Fruit fly (Drosophila melanogaster) ovary, adult (tissue): ENCODE data around the gene CG14712.

Source experiments
- CG17801 ChIP-seq: fragments of 200-800 bp; optimal IDR thresholded peaks from 2 replicates; lab custom pipeline; 2019; ENCODE audit warnings: missing biosample characterization, mild to moderate bottlenecking, missing genetic modification characterization, moderate library complexity; ENCODE audit not compliant: partially characterized antibody

Gene CG14712

DNA sequence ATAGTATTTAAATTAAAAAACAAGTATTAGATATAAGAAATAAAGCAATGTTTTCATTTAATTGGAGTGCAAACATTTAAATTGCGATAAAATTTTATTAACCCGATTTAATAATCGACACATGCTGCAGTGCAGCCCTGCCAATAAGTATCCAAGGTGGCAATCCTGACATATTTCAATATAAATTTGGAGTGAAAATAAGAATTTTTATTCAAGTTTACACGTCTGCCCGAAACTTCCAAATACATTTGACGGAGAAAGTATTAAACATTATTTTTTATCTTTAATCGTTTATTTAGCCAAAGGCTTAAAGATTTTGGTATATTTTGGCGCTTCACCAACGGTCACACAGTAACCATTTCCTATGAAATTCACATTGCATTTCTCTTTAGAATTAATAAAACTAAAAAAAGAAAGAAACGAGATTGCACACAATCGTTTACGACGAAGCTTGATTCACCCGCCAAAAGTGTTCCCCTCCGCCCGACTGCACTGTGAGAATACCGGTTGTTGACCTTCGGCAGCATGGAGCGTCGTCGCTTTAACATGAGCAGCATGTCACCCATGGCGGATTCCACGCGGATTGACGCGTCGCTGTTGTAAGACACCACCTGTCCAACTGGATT lies at the start of gene CG14712:
Gene CG14712, plus strand, starts transcription at position 344 of the 626 bp plus-strand sequence.
- peak; percentile 7 for TF ChIP-seq CG17801 (GFP tag; lab: Kevin White, UChicago)

- TF ChIP-seq CG17801 (GFP tag; lab: Kevin White, UChicago), result peak; percentile 14
Observed at dm6 chr3R:11581340-11582252, 47.0 kb upstream of the CG14712 start, which contains the start of gene wkd. Gene wkd, plus strand, starts transcription at chr3R:11581576.

- TF ChIP-seq CG17801 (GFP tag; lab: Kevin White, UChicago), result peak; percentile 82
Observed at dm6 chr3R:11582253-11582589, 46.3 kb upstream of the CG14712 start.

- peak; percentile 46 for TF ChIP-seq CG17801 (GFP tag; lab: Kevin White, UChicago)
Observed at dm6 chr3R:11589764-11590358, 38.7 kb upstream of the CG14712 start, which contains the start of gene CG6791. Gene CG6791, minus strand, starts transcription at chr3R:11590146.

dm6 chr3R:11595523-11595922 lies 33.0 kb upstream of the CG14712 start:
- TF ChIP-seq CG17801 (GFP tag; lab: Kevin White, UChicago), result no peak

- no peak for TF ChIP-seq CG17801 (GFP tag; lab: Kevin White, UChicago)
Observed at dm6 chr3R:11603136-11603535, 25.4 kb upstream of the CG14712 start.

DNA sequence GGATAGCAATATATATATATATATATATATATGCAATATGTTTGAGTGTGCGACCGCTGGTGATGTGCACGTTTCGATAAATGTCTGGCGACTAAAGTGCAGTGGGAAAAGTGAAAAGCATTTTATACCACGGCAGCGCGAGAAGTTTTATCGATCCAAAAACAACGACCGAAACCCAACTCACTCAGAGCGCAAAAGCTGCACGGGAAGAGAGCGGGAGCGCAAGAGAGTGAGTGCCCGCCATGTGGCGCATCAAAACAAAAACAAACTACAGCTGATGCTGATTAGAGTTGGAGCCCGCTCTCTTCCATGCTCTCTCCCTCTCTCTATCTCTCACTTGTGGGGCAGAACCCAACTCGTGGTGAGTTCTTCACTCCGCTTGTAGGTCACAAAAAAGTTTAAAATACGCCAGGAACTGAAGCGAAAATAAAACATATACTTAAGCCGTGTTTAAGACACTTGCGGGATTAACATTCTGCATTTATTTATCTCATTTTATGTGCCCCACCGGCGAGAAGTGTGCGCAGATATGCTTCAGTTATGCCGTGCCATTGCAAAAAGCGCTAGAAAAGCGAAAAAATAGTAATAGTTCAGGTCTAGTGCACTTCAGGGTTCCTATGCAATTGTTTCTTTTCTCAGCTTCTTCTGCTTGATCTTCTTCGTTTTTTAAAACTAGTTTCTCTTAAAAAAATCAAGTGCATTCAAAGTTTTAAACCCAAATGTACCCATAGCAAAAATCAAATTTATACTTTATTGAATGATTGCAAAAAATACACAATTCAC lies 23.7 kb upstream of the CG14712 start:
- TF ChIP-seq CG17801 (GFP tag; lab: Kevin White, UChicago), result peak; percentile 58

- TF ChIP-seq CG17801 (GFP tag; lab: Kevin White, UChicago), result no peak
Observed at dm6 chr3R:11606679-11607078, 21.9 kb upstream of the CG14712 start.

DNA sequence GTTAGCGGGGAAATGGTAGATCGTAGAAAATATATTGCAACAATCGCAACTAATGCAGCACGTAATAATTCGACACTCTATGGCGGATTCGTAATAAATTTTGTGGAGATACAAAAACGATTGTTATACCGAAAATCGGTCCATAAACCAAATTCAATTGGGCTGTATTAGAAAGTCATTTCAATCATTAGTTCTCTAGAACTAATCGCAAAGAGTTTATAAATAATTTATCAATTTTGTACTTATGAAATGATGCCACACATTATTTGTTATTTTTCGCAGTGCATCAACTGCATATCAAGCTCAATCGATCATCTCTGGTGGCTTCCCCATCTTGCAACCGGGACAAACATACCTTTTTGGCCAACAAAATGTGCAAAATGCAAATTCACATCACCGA lies 16.1 kb upstream of the CG14712 start:
- TF ChIP-seq CG17801 (GFP tag; lab: Kevin White, UChicago), result no peak

dm6 chr3R:11613252-11614036 lies 15.1 kb upstream of the CG14712 start:
- TF ChIP-seq CG17801 (GFP tag; lab: Kevin White, UChicago), result no peak

dm6 chr3R:11614107-11614506 lies 14.5 kb upstream of the CG14712 start:
- TF ChIP-seq CG17801 (GFP tag; lab: Kevin White, UChicago), result no peak

- TF ChIP-seq CG17801 (GFP tag; lab: Kevin White, UChicago), result no peak
Observed at dm6 chr3R:11614507-11614906, 14.1 kb upstream of the CG14712 start.

DNA sequence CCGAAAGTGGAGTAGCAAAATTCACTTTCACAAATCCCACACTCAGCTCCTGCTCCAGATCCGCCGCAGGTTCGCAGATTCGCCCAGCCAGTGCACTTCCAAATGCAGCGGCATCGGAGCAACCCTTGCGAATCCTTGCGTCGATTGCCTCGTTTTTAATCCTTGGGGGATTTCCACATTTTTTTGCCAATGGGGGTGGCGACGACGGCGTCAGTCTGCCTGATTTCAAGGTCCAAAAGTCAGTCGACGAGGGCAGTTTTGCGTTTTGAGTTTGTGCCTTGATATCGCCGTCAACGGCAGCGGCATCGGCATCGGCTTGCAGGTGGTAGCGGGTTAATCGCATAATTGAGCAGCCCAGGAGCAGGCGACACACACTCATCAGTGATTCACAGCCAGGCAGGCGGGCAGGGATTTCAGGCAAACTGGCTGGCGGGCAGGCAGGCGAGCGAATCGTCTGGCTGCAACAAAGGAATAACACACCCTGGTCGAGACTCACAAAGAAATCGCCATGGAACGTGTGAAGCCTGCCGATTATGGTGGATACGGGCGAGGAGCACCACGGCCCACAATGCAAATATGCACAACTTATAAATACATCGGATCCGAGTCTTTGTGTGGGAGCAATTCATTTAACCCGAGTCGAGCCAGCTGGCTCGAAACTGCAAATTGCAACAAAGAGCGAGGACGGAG lies 13.0 kb upstream of the CG14712 start:
- no peak for TF ChIP-seq CG17801 (GFP tag; lab: Kevin White, UChicago)
